Worm (Caenorhabditis elegans) whole organism, midembryonic: ENCODE measurements around the gene mab-21.

ENCODE experiments used
- T22C8.4 ChIP-seq: fragments of 200-800 bp; sonication (Bioruptor generic); IDR thresholded peaks from 2 replicates; pipeline ENCODE4 v1.3.6; 2022; ENCODE audit warnings: missing genetic modification characterization, missing compliant biosample characterization
- cog-1 ChIP-seq: sonication (generic microtip); optimal IDR thresholded peaks from 2 replicates; lab custom pipeline; 2016; ENCODE audit warnings: missing genetic modification characterization, missing compliant biosample characterization
- flt-1 ChIP-seq: fragments of 200-800 bp; sonication (Bioruptor generic); IDR thresholded peaks from 2 replicates; pipeline ENCODE4 v1.3.6; 2022; ENCODE audit warnings: missing genetic modification characterization, missing compliant biosample characterization
- klf-2 ChIP-seq: fragments of 200-800 bp; sonication (Bioruptor generic); conservative IDR thresholded peaks from 2 replicates; pipeline ENCODE4 v1.3.6; 2022; ENCODE audit warnings: missing genetic modification reagents, missing genetic modification characterization, missing compliant biosample characterization
- med-1 ChIP-seq: sonication (generic microtip); optimal IDR thresholded peaks from 2 replicates; lab custom pipeline; 2017; ENCODE audit warnings: missing genetic modification characterization, mild to moderate bottlenecking, missing compliant biosample characterization, antibody characterized with exemption, missing genetic modification reagents; ENCODE audit not compliant: insufficient read depth
- ref-1 ChIP-seq: fragments of 200-800 bp; sonication (Bioruptor generic); conservative IDR thresholded peaks from 2 replicates; pipeline ENCODE4 v1.3.6; 2022; ENCODE audit warnings: missing genetic modification reagents, missing genetic modification characterization, missing compliant biosample characterization
- tab-1 ChIP-seq: fragments of 200-800 bp; sonication (Bioruptor generic); IDR thresholded peaks from 2 replicates; pipeline ENCODE4 v1.3.6; 2022; ENCODE audit warnings: missing genetic modification characterization, missing compliant biosample characterization
- ztf-23 ChIP-seq: fragments of 200-800 bp; sonication (Bioruptor generic); IDR thresholded peaks from 2 replicates; pipeline ENCODE4 v1.3.6; 2022; ENCODE audit warnings: missing genetic modification reagents, missing genetic modification characterization, missing compliant biosample characterization
- ztf-29 ChIP-seq: fragments of 200-800 bp; sonication (Bioruptor generic); IDR thresholded peaks from 2 replicates; pipeline ENCODE4 v1.3.6; 2022; ENCODE audit warnings: missing genetic modification reagents, missing genetic modification characterization, missing compliant biosample characterization

- TF ChIP-seq ztf-23 (GFP tag; lab: Robert Waterston, UW) (no peak), tab-1 (no peak), flt-1 (GFP tag; lab: Robert Waterston, UW) (no peak), med-1 (GFP tag; lab: Kevin White, UChicago) (no peak), ref-1 (no peak), T22C8.4 (GFP tag; lab: Robert Waterston, UW) (no peak), cog-1 (tag; lab: Kevin White, UChicago) (no peak), klf-2 (GFP tag; lab: Robert Waterston, UW) (no peak), ztf-29 (GFP tag; lab: Robert Waterston, UW) (no peak)
Observed at ce11 chrIII:4601286-4601685, 733 bp downstream of the mab-21 start.
